Worm (Caenorhabditis elegans) whole organism, dauer: ENCODE results near the gene cyn-16.

Experiments used
- unc-62 ChIP-seq: sonication (generic microtip); optimal IDR thresholded peaks from 2 replicates; lab custom pipeline; 2017; ENCODE audit warnings: missing biosample characterization, missing genetic modification reagents, missing genetic modification characterization

The cyn-16 gene

DNA sequence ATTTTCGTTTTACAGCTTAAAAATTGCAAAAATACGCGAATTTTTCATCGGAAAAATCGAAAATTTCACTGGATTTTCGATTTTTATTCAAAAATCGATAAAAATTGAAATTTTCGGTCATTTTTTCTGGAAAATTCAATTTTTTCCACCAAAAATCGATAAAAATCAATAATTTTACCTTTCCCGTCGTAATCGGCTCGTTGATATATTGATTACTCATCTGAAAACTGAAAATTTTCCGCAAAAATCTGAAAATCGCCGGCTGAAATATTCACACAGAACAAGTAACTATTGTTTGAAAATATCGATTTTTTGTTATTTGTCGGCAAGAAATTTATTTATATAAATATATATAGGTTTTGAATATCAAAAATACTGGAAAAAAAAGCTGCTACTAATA is at the start of gene cyn-16:
Gene cyn-16, minus strand, starts transcription at position 227 of the 400 bp plus-strand sequence.
- TF ChIP-seq unc-62 (GFP tag; lab: Kevin White, UChicago): no peak

- no peak for TF ChIP-seq unc-62 (GFP tag; lab: Kevin White, UChicago)
These were observed 44.9 kb upstream of the cyn-16 start for ce11 chrII:12081454-12081853.

ce11 chrII:12080015-12080414 is 43.5 kb upstream of the cyn-16 start:
- TF ChIP-seq unc-62 (GFP tag; lab: Kevin White, UChicago): no peak

DNA sequence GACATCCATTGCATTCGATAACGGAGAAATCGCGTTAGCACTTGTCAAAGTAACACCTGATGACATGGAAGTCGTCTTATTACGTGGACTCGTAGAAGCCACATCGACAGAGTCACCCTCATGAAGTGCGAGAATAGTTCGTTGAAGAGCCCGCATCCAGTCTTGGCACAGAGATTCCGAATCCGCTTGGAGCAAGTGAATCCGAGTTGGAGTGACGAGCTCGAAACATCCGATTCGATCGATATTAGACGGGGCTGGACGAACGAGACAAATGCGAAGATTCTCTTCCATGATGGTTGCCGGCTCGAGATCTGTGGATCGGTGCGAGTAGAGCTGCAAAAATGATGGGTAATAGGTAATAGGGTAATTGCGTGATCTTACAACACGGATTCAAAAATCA is 40.7 kb upstream of the cyn-16 start:
- TF ChIP-seq unc-62 (GFP tag; lab: Kevin White, UChicago): no peak

DNA sequence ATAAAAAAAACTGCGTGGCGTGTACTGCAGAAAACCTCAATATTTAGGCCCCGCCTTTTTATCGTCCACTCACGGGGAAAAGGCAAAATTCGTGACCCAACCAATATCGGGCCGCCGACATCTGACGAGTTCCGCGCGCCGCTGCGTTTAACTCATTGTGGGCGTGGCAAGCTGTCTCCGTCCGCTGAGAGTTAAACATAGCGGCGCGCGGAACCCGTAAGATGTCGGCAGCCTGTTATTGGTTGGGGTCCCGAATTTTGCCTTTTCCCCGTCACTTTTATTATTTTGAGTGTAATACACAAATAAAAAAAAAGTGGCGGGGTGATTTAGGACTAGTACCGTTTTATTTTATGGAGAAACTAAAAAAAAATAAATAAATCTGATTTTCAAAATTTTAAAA is 39.8 kb upstream of the cyn-16 start:
- TF ChIP-seq unc-62 (GFP tag; lab: Kevin White, UChicago): no peak

- no peak for TF ChIP-seq unc-62 (GFP tag; lab: Kevin White, UChicago)
These were observed 34.7 kb upstream of the cyn-16 start for ce11 chrII:12071243-12071642.

DNA sequence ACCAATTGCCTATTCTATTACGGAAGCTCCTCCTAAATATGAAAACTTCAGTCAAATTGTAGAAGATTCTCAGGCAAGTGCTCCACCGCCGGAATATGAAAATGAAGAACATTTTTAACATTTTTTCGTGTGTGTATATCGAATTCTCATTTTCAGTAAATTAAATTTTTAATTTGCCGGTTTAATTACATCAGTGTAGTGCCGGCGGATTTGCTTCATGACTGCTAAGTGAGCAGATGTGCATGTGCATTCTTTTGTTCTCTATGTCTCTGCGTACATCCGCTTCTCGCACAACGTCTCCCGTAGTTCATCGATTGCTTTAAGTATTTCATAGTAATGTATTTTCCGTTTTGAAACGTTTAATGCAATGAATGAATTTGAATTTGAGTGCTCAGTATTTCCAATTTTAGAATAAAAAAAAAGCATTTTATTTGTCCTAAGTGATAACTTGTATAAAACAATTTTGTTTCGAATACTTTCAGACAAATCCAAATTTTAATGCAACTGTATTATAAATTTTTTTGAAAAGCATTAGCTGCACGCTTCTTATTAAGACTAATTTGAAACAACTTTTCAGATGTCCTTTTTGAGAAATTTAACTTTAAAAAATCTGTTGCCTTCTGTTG is 31.0 kb upstream of the cyn-16 start, which contains the start of gene Y17G7B.22:
Gene Y17G7B.22, plus strand, starts transcription at position 576 of the 626 bp plus-strand sequence.
- TF ChIP-seq unc-62 (GFP tag; lab: Kevin White, UChicago): no peak

DNA sequence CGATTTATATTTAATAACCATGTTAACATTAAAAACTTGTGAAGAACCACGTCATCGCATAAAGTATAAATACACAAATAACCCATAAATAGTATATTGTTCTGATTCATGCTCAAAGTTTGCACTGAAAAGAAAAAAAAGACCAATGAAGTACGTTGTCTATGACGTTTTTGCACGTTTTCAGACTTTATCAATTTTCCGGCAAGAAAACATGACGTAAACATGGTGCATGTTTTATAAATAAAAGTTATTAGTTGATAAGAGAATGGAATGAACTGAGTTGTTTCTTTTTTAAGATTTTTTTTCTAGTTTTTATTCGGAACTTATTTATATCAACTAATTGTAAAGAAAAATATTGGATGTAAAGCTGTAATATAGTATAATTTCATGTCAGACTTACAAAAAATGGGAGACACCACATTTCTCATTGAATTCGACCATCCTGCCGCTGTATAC is 28.2 kb upstream of the cyn-16 start, which contains the start of gene arrd-8:
Gene arrd-8, plus strand, starts transcription at position 406 of the 456 bp plus-strand sequence.
- TF ChIP-seq unc-62 (GFP tag; lab: Kevin White, UChicago): no peak

ce11 chrII:12063076-12063475 is 26.5 kb upstream of the cyn-16 start:
- no peak for TF ChIP-seq unc-62 (GFP tag; lab: Kevin White, UChicago)

DNA sequence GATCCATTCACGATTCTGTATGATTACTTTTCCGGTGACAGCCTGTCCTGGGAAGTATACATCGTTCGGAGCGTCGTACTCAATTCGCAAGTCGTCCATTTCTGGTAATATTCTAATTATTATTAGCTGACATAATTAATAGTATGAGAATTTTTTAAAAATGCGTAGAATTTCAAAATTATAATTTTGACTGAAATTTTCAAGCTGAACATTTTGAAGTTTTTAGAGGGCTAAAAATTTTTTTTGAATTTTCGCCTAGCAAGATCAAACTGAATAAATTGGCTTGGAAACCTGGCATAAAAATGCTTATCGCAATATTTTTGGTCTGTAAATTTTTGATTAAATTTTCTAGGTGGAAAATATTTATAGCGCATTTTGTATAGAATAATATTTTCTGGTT is 26.0 kb upstream of the cyn-16 start, which contains the start of gene arrd-7:
Gene arrd-7, minus strand, starts transcription at position 101 of the 400 bp plus-strand sequence.
- no peak for TF ChIP-seq unc-62 (GFP tag; lab: Kevin White, UChicago)

- TF ChIP-seq unc-62 (GFP tag; lab: Kevin White, UChicago): no peak
These were observed 23.3 kb upstream of the cyn-16 start for ce11 chrII:12059872-12060271.

DNA sequence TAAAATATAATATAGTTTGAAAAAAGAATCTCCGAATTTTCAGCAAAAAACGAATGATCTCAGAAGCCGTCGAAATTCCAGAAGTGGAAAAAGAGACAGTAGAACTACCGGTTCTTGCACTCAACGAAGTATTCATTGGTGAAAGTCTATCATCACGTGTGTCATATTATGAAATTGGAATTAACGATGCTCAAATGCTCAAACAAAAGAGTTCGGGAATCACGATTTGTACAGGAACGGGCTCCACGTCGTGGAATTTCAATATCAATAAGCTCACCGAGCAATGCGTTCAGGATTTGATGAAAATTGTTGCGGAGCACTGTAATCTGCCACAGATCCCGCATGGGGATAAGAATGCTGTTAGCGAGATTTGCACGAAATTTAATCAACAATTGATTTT is 21.8 kb upstream of the cyn-16 start:
- no peak for TF ChIP-seq unc-62 (GFP tag; lab: Kevin White, UChicago)

DNA sequence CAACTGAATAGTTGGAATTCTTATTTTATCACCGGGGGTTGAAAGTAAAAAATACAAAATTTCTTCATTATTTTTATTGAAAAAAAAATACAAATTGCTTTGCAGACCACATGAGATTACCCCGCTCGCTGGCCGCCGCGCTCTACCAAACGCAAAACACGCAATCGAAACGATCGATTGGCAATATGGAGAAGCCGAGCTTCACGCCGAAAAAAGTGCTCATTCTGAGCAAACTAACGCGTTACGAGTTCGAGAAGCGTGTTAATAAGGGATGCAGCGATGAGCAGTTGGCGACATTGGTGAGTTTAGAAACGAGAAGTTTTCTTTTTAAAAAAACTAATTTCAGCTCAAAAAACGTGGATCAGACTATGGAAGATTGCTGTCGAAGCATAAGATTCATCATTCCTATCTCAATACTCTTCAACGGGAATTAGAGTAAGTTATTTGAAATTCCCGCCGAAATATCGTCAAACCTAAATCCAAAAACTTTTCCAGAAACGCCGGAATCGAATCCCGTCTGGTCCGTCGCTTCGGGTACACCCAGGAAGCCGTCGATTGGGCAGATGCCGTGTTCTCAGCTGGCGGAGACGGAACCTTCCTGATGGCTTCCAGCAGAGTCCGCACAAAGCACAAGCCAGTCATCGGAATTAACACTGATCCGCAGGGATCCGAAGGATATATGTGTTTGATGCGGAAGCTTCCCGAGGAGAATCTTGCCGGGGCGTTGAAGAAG is 19.0 kb upstream of the cyn-16 start:
- no peak for TF ChIP-seq unc-62 (GFP tag; lab: Kevin White, UChicago)

DNA sequence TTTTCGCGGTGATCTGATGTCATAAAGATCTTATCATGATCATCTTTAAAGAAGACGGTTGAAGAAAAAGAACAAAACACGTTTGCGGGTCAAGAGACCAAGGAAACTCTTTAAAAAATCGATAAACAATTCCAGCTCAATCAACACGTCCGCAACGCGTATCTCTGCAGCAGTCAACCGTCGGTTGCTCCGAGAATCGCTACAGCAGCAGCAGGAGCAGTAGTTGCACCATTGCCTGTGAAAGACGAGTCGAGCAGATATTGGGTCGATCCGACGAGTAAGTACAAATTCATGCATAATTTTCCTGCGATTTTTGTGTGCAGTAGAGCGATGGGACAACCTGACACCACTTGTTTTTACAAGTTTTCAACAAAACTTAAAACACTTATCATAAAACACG is 18.0 kb upstream of the cyn-16 start:
- TF ChIP-seq unc-62 (GFP tag; lab: Kevin White, UChicago): no peak

DNA sequence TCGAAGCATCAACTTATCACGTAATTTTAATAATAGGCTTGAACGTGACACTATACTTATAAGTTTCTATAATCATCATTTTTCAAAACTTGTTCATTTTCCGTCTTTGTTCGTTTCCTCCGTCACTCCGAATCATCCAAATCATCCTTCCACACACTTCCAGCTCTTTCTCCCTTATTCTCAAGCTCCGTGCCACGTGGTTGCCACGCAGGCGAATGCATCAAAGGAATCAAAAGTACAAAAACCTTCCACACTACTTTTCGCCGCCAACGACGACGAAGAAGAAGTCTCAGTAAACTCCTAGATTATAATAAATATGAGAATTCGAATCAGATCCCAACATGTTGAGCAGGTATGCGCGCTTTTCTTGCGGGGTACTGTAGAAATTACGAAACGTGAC is 17.6 kb upstream of the cyn-16 start:
- TF ChIP-seq unc-62 (GFP tag; lab: Kevin White, UChicago): no peak

DNA sequence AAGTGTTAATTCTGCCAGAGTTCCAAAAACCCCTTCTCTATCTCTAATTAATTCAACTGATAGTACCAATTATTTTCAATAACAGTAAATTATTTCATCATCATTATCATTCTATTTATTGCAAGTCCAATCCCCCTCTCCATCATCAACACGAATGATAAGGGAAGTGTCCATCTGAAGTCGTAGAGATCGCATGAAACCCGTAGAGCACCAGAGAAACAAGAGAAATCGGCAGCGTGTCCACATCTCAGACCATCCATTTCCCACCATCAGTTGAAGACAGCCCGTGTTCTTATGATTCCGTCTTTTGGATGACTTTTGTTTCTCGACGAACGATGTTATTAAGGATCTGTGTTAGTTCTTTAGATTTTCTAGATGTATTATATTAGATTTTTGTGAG is 16.9 kb upstream of the cyn-16 start:
- no peak for TF ChIP-seq unc-62 (GFP tag; lab: Kevin White, UChicago)

ce11 chrII:12052924-12053323 is 16.4 kb upstream of the cyn-16 start:
- no peak for TF ChIP-seq unc-62 (GFP tag; lab: Kevin White, UChicago)
